Fruit fly (Drosophila melanogaster) whole organism, prepupa: ENCODE results near the gene barc.

ENCODE experiments used
- Blimp-1 ChIP-seq: fragments of 200-800 bp; sonication (Bioruptor generic); optimal IDR thresholded peaks from 3 replicates; lab custom pipeline; 2017; ENCODE audit warnings: missing biosample characterization, missing genetic modification characterization, mild to moderate bottlenecking, moderate library complexity, missing genetic modification reagents
- CG10631 ChIP-seq: fragments of 200-800 bp; sonication (Bioruptor generic); optimal IDR thresholded peaks from 2 replicates; lab custom pipeline; 2016; ENCODE audit warnings: missing biosample characterization, missing genetic modification characterization
- CG10669 ChIP-seq: fragments of 200-800 bp; sonication (Bioruptor generic); optimal IDR thresholded peaks from 3 replicates; lab custom pipeline; 2018; ENCODE audit warnings: missing biosample characterization, mild to moderate bottlenecking, missing genetic modification characterization, moderate library complexity
- CG1621 ChIP-seq: fragments of 200-800 bp; sonication (Bioruptor generic); optimal IDR thresholded peaks from 3 replicates; lab custom pipeline; 2018; ENCODE audit warnings: missing biosample characterization, mild to moderate bottlenecking, missing genetic modification characterization
- CG16779 ChIP-seq: fragments of 200-800 bp; sonication (Bioruptor generic); optimal IDR thresholded peaks from 3 replicates; lab custom pipeline; 2017; ENCODE audit warnings: missing biosample characterization, mild to moderate bottlenecking, missing genetic modification characterization
- CG3032 ChIP-seq: fragments of 200-800 bp; optimal IDR thresholded peaks from 2 replicates; lab custom pipeline; 2019; ENCODE audit warnings: missing biosample characterization, mild to moderate bottlenecking, missing genetic modification characterization, moderate library complexity
- CG31627 ChIP-seq: fragments of 200-800 bp; sonication (Bioruptor generic); optimal IDR thresholded peaks from 3 replicates; lab custom pipeline; 2016; ENCODE audit warnings: missing biosample characterization, missing genetic modification characterization
- CG32006 ChIP-seq: fragments of 200-800 bp; sonication (Bioruptor generic); optimal IDR thresholded peaks from 3 replicates; lab custom pipeline; 2017; ENCODE audit warnings: missing biosample characterization, mild to moderate bottlenecking, missing genetic modification characterization
- CG4318 ChIP-seq: fragments of 200-800 bp; sonication (Bioruptor generic); optimal IDR thresholded peaks from 3 replicates; lab custom pipeline; 2017; ENCODE audit warnings: missing biosample characterization, mild to moderate bottlenecking, missing genetic modification characterization
- CG6276 ChIP-seq: fragments of 200-800 bp; sonication (Bioruptor generic); optimal IDR thresholded peaks from 2 replicates; lab custom pipeline; 2017; ENCODE audit warnings: missing biosample characterization, mild to moderate bottlenecking, missing genetic modification characterization
- CG6854 ChIP-seq: fragments of 200-800 bp; sonication (Bioruptor generic); optimal IDR thresholded peaks from 2 replicates; lab custom pipeline; 2017; ENCODE audit warnings: missing biosample characterization, mild to moderate bottlenecking, missing genetic modification characterization
- CG8119 ChIP-seq: fragments of 200-800 bp; sonication (Bioruptor generic); IDR thresholded peaks from 3 replicates; pipeline ENCODE4 v1.3.6; 2022; ENCODE audit warnings: missing biosample characterization, missing genetic modification characterization
- CG8632 ChIP-seq: fragments of 200-800 bp; sonication (Bioruptor generic); optimal IDR thresholded peaks from 3 replicates; lab custom pipeline; 2016; ENCODE audit warnings: missing biosample characterization, missing genetic modification characterization
- CG9139 ChIP-seq: fragments of 200-800 bp; sonication (Bioruptor generic); optimal IDR thresholded peaks from 3 replicates; lab custom pipeline; 2017; ENCODE audit warnings: missing biosample characterization, mild to moderate bottlenecking, missing genetic modification characterization
- Eip78C ChIP-seq: fragments of 200-800 bp; sonication (Bioruptor generic); peaks from one replicate; lab custom pipeline; 2016; ENCODE audit warnings: missing biosample characterization, missing genetic modification characterization
- Ets21C ChIP-seq: fragments of 200-800 bp; sonication (Bioruptor generic); optimal IDR thresholded peaks from 3 replicates; lab custom pipeline; 2016; ENCODE audit warnings: missing biosample characterization, missing genetic modification characterization
- Ets96B ChIP-seq: fragments of 200-800 bp; optimal IDR thresholded peaks from 2 replicates; lab custom pipeline; 2019; ENCODE audit warnings: missing biosample characterization, mild to moderate bottlenecking, missing genetic modification characterization, moderate library complexity
- Hr38 ChIP-seq: sonication (Bioruptor generic); optimal IDR thresholded peaks from 2 replicates; lab custom pipeline; 2016; ENCODE audit warnings: missing biosample characterization, missing genetic modification characterization
- Hr39 ChIP-seq: fragments of 200-800 bp; sonication (Bioruptor generic); optimal IDR thresholded peaks from 2 replicates; lab custom pipeline; 2016; ENCODE audit warnings: missing biosample characterization, missing genetic modification characterization
- Hr4 ChIP-seq: fragments of 200-800 bp; sonication (Bioruptor generic); optimal IDR thresholded peaks from 3 replicates; lab custom pipeline; 2016; ENCODE audit warnings: missing biosample characterization, missing genetic modification characterization
- Met ChIP-seq: fragments of 200-800 bp; sonication (Bioruptor generic); optimal IDR thresholded peaks from 3 replicates; lab custom pipeline; 2016; ENCODE audit warnings: missing biosample characterization, missing genetic modification characterization
- OdsH ChIP-seq: fragments of 200-800 bp; sonication (Bioruptor generic); optimal IDR thresholded peaks from 3 replicates; lab custom pipeline; 2016; ENCODE audit warnings: missing biosample characterization, missing genetic modification characterization
- Smox ChIP-seq: fragments of 200-800 bp; sonication (Bioruptor generic); optimal IDR thresholded peaks from 3 replicates; lab custom pipeline; 2016; ENCODE audit warnings: missing biosample characterization, missing genetic modification characterization
- Sox14 ChIP-seq: fragments of 200-800 bp; sonication (Bioruptor generic); optimal IDR thresholded peaks from 3 replicates; lab custom pipeline; 2016; ENCODE audit warnings: missing biosample characterization, missing genetic modification characterization
- acj6 ChIP-seq: fragments of 200-800 bp; sonication (Bioruptor generic); optimal IDR thresholded peaks from 3 replicates; lab custom pipeline; 2016; ENCODE audit warnings: missing biosample characterization, missing genetic modification characterization
- cyc ChIP-seq: fragments of 200-800 bp; sonication (Bioruptor generic); optimal IDR thresholded peaks from 3 replicates; lab custom pipeline; 2016; ENCODE audit warnings: missing biosample characterization, missing genetic modification characterization
- dac ChIP-seq: fragments of 200-800 bp; sonication (Bioruptor generic); optimal IDR thresholded peaks from 2 replicates; lab custom pipeline; 2017; ENCODE audit warnings: missing biosample characterization, mild to moderate bottlenecking, missing genetic modification characterization
- dsx ChIP-seq: fragments of 200-800 bp; optimal IDR thresholded peaks from 3 replicates; lab custom pipeline; 2019; ENCODE audit warnings: missing biosample characterization, mild to moderate bottlenecking, missing genetic modification characterization, moderate library complexity; ENCODE audit not compliant: poor library complexity, severe bottlenecking
- eg ChIP-seq: fragments of 200-800 bp; sonication (Bioruptor generic); IDR thresholded peaks from 3 replicates; pipeline ENCODE4 v1.3.6; 2022; ENCODE audit warnings: missing biosample characterization, missing genetic modification characterization
- esn ChIP-seq: fragments of 200-800 bp; sonication (Bioruptor generic); optimal IDR thresholded peaks from 2 replicates; lab custom pipeline; 2016; ENCODE audit warnings: missing biosample characterization, mild to moderate bottlenecking, missing genetic modification characterization, moderate library complexity
- fd59A ChIP-seq: fragments of 200-800 bp; sonication (Bioruptor generic); optimal IDR thresholded peaks from 2 replicates; lab custom pipeline; 2017; ENCODE audit warnings: missing biosample characterization, mild to moderate bottlenecking, missing genetic modification characterization, missing genetic modification reagents
- fd85E ChIP-seq: fragments of 200-800 bp; sonication (Bioruptor generic); optimal IDR thresholded peaks from 3 replicates; lab custom pipeline; 2016; ENCODE audit warnings: missing biosample characterization, missing genetic modification characterization
- fkh ChIP-seq: fragments of 200-800 bp; sonication (Bioruptor generic); optimal IDR thresholded peaks from 3 replicates; lab custom pipeline; 2017; ENCODE audit warnings: missing biosample characterization, mild to moderate bottlenecking, missing genetic modification characterization, moderate library complexity
- lz ChIP-seq: fragments of 200-800 bp; sonication (Bioruptor generic); optimal IDR thresholded peaks from 3 replicates; lab custom pipeline; 2016; ENCODE audit warnings: missing biosample characterization, missing genetic modification characterization
- salr ChIP-seq, 2 experiments: fragments of 200-800 bp; sonication (Bioruptor generic); optimal IDR thresholded peaks; 3 replicates each; lab custom pipeline; 2016 to 2018; ENCODE audit warnings: missing biosample characterization in 2 of 2, missing genetic modification characterization in 2 of 2, mild to moderate bottlenecking in 1 of 2
- spab ChIP-seq: fragments of 200-800 bp; sonication (Bioruptor generic); optimal IDR thresholded peaks from 2 replicates; lab custom pipeline; 2017; ENCODE audit warnings: missing biosample characterization, mild to moderate bottlenecking, missing genetic modification characterization, missing genetic modification reagents
- ss ChIP-seq, 2 experiments: fragments of 200-800 bp; sonication (Bioruptor generic); optimal IDR thresholded peaks; 2 replicates in 1 of 2; 3 replicates in 1 of 2; lab custom pipeline; 2017 to 2018; ENCODE audit warnings: mild to moderate bottlenecking in 2 of 2, missing biosample characterization in 2 of 2, missing genetic modification characterization in 2 of 2, moderate library complexity in 1 of 2
- topi ChIP-seq: fragments of 200-800 bp; sonication (Bioruptor generic); optimal IDR thresholded peaks from 3 replicates; lab custom pipeline; 2016; ENCODE audit warnings: missing biosample characterization, missing genetic modification characterization

barc gene

dm6 chr3L:21453623-21454022 is 20.7 kb upstream of the barc start (continued):
- TF ChIP-seq eg (GFP tag; lab: Robert Waterston, UW) (peak; percentile 44; the same call in 1 of the 3 replicates), ss (GFP tag; optimal IDR thresholded peaks at IDR 0.05; lab: Kevin White, UChicago) (peak; percentile 17 to 55), CG16779 (tag; lab: Kevin White, UChicago) (no peak), Smox (no peak), Sox14 (GFP tag; lab: Kevin White, UChicago) (peak; percentile 48), topi (peak; percentile 29), Hr4 (peak; percentile 35), OdsH (GFP tag; lab: Kevin White, UChicago) (peak; percentile 35), salr (GFP tag; optimal IDR thresholded peaks at IDR 0.05; lab: Kevin White, UChicago) (peak; percentile 20 to 27), CG4318 (GFP tag; lab: Kevin White, UChicago) (no peak), CG3032 (tag; lab: Kevin White, UChicago) (peak; percentile 54), acj6 (GFP tag; lab: Kevin White, UChicago) (peak; percentile 62), fd85E (GFP tag; lab: Kevin White, UChicago) (no peak), lz (GFP tag; lab: Kevin White, UChicago) (peak; percentile 26), fd59A (peak; percentile 48), Hr39 (GFP tag; lab: Kevin White, UChicago) (peak; percentile 14), CG10631 (GFP tag; lab: Kevin White, UChicago) (peak; percentile 62), dsx (peak; percentile 85), cyc (GFP tag; lab: Kevin White, UChicago) (no peak), CG8119 (GFP tag; lab: Robert Waterston, UW) (peak; percentile 45; the same call in 1 of the 3 replicates), CG9139 (GFP tag; lab: Kevin White, UChicago) (peak; percentile 36), CG6854 (no peak), CG32006 (GFP tag; lab: Kevin White, UChicago) (peak; percentile 29), dac (GFP tag; lab: Kevin White, UChicago) (no peak), spab (peak; percentile 64), CG10669 (GFP tag; lab: Kevin White, UChicago) (peak; percentile 68), Ets21C (GFP tag; lab: Kevin White, UChicago) (no peak), CG1621 (tag; lab: Kevin White, UChicago) (peak; percentile 73)

- no peak for TF ChIP-seq CG8632
- TF ChIP-seq Eip78C (GFP tag; lab: Kevin White, UChicago) = peak; percentile 16
Observed at dm6 chr3L:21450486-21450885, 17.6 kb upstream of the barc start.

DNA sequence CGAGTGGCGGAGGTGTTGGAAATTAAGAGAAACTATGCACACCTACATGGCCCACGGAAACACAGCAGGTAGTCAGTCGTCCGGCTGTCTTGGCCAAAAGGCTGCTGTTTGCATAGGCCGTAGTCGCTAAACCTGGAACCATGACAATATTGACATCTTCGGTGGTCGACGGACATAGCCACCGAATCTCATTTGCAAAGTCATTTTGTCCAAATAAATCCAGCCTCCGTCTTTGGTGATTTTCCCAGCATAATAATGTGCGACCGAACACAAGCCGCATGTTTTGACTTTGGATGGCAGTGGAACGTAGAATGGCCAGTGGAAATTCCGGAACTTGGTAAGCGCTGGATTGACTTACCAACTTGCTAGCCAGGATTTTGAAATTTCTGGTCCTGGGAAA is 16.4 kb upstream of the barc start:
- no peak for TF ChIP-seq CG3032 (tag; lab: Kevin White, UChicago)
- no peak for TF ChIP-seq dac (GFP tag; lab: Kevin White, UChicago)
- no peak for TF ChIP-seq ss (GFP tag; optimal IDR thresholded peaks at IDR 0.05; lab: Kevin White, UChicago)
- no peak for TF ChIP-seq CG1621 (tag; lab: Kevin White, UChicago)
- TF ChIP-seq CG6276 = no peak
- TF ChIP-seq Ets96B (tag; lab: Kevin White, UChicago) = no peak
- no peak for TF ChIP-seq CG16779 (tag; lab: Kevin White, UChicago)
- TF ChIP-seq Hr38 = no peak
- TF ChIP-seq Blimp-1 (GFP tag; lab: Kevin White, UChicago) = no peak
- no peak for TF ChIP-seq acj6 (GFP tag; lab: Kevin White, UChicago)
- TF ChIP-seq Hr39 (GFP tag; lab: Kevin White, UChicago) = no peak
- no peak for TF ChIP-seq spab
- TF ChIP-seq OdsH (GFP tag; lab: Kevin White, UChicago) = no peak
- no peak for TF ChIP-seq Hr4
- no peak for TF ChIP-seq CG10631 (GFP tag; lab: Kevin White, UChicago)
- no peak for TF ChIP-seq CG32006 (GFP tag; lab: Kevin White, UChicago)
- no peak for TF ChIP-seq CG10669 (GFP tag; lab: Kevin White, UChicago)

dm6 chr3L:21445704-21446103 is 12.8 kb upstream of the barc start, which contains the start of gene Syx7:
TSS of gene Syx7 (plus strand) at chr3L:21445834.
- TF ChIP-seq acj6 (GFP tag; lab: Kevin White, UChicago) (no peak), Sox14 (GFP tag; lab: Kevin White, UChicago) (peak; percentile 89), CG31627 (GFP tag; lab: Kevin White, UChicago) (peak; percentile 17), cyc (GFP tag; lab: Kevin White, UChicago) (peak; percentile 9), Met (GFP tag; lab: Kevin White, UChicago) (no peak), CG6854 (no peak), OdsH (GFP tag; lab: Kevin White, UChicago) (no peak), fkh (peak; percentile 43), esn (GFP tag; lab: Kevin White, UChicago) (peak; percentile 18), ss (GFP tag; optimal IDR thresholded peaks at IDR 0.05; lab: Kevin White, UChicago) (no peak), fd85E (GFP tag; lab: Kevin White, UChicago) (no peak)
